Worm (Caenorhabditis elegans): ENCODE measurements around the gene Y37D8A.16.

The Y37D8A.16 gene

DNA sequence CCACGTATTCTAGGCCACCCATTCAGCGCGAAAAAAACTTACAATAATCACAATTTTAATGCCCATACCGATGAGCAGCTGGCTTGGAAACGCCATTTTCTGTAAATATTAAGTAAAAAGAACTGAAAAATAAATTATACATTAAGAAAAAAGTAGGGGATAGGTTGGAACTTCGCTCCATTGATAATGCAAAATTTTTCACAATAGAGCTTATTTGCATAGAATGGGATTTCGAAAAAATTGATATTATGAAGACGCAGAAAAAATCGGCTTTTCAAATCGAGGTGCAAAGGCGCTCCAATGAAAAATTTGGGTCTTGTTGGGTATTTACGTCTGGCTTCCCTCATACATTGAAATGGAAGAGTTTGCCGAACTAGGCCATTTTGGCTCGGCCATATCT is at the start of gene Y37D8A.16:
TSS of gene Y37D8A.16 (minus strand) at position 101 of the 400 bp plus-strand sequence.
- TF ChIP-seq hmbx-1 (tag; optimal IDR thresholded peaks at IDR 0.05), result no peak
- no peak for TF ChIP-seq ama-1 (optimal IDR thresholded peaks at IDR 0.05)
- TF ChIP-seq ets-7 (tag; optimal IDR thresholded peaks at IDR 0.05), result no peak
- TF ChIP-seq hnd-1 (tag; optimal IDR thresholded peaks at IDR 0.05), result no peak
- TF ChIP-seq pes-1 (GFP tag; IDR thresholded peaks at IDR 0.05), result no peak
- no peak for TF ChIP-seq sea-1 (GFP tag; conservative IDR thresholded peaks at IDR 0.05)
- no peak for TF ChIP-seq aly-1 (tag; optimal IDR thresholded peaks at IDR 0.05)
- no peak for TF ChIP-seq ceh-13 (GFP tag; optimal IDR thresholded peaks at IDR 0.05)
- no peak for TF ChIP-seq scrt-1 (GFP tag; IDR thresholded peaks at IDR 0.05)
- TF ChIP-seq flt-1 (GFP tag; IDR thresholded peaks at IDR 0.05), result no peak
- TF ChIP-seq ceh-36 (tag; optimal IDR thresholded peaks at IDR 0.05), result no peak

DNA sequence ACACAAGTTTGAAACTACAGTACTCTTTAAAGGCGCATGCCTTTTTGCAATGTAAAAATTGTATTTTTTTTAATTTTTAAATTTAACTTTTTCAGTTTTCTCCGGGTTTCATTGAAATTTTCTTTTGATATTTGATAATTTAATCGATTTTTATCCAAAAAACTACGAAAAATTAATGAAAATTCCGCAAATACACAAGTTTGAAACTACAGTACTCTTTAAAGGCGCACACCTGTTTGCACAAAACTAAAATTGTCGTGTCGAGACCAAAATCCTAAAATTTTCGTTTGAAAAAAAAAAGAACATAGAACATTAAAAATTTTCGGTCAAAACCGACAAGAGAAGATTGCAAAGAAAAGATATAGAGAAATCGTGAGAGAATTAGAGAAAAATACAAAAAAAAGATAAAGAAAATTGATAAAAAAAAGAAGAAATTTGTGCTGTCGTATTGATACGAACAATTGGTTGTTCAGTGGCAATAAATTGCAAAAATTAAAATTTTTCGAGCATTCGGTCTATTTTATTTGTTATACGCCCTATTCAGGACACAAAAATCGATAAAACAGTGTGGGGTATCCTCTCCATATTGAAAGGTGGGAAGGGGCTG is 49.1 kb upstream of the Y37D8A.16 start:
- TF ChIP-seq tbx-11 (GFP tag; IDR thresholded peaks at IDR 0.05) (no peak), B0310.2 (tag; optimal IDR thresholded peaks at IDR 0.05) (no peak), F13C5.2 (tag; optimal IDR thresholded peaks at IDR 0.05) (no peak), hnd-1 (tag; optimal IDR thresholded peaks at IDR 0.05) (no peak), sea-1 (GFP tag; conservative IDR thresholded peaks at IDR 0.05) (no peak), flt-1 (GFP tag; IDR thresholded peaks at IDR 0.05) (no peak), ceh-36 (tag; optimal IDR thresholded peaks at IDR 0.05) (no peak), scrt-1 (GFP tag; IDR thresholded peaks at IDR 0.05) (no peak)

ce11 chrIII:12966895-12967294 is 48.4 kb upstream of the Y37D8A.16 start, which contains the start of gene ttm-1:
Gene ttm-1 (minus strand): TSS chrIII:12966995.
- TF ChIP-seq scrt-1 (GFP tag; IDR thresholded peaks at IDR 0.05) (no peak), tbx-37 (GFP tag; conservative IDR thresholded peaks at IDR 0.05) (no peak), tra-4 (tag; optimal IDR thresholded peaks at IDR 0.05) (no peak), ceh-36 (tag; optimal IDR thresholded peaks at IDR 0.05) (no peak), ets-7 (tag; optimal IDR thresholded peaks at IDR 0.05) (no peak), hmbx-1 (tag; optimal IDR thresholded peaks at IDR 0.05) (no peak), tbx-11 (GFP tag; IDR thresholded peaks at IDR 0.05) (no peak), aly-1 (tag; optimal IDR thresholded peaks at IDR 0.05) (no peak), flt-1 (GFP tag; IDR thresholded peaks at IDR 0.05) (no peak), ceh-13 (GFP tag; optimal IDR thresholded peaks at IDR 0.05) (no peak), sea-1 (GFP tag; conservative IDR thresholded peaks at IDR 0.05) (no peak)

- TF ChIP-seq hmbx-1 (tag; optimal IDR thresholded peaks at IDR 0.05), result no peak
- TF ChIP-seq sea-1 (GFP tag; conservative IDR thresholded peaks at IDR 0.05), result no peak
- no peak for TF ChIP-seq B0310.2 (tag; optimal IDR thresholded peaks at IDR 0.05)
- no peak for TF ChIP-seq pes-1 (GFP tag; IDR thresholded peaks at IDR 0.05)
- no peak for TF ChIP-seq tra-4 (tag; optimal IDR thresholded peaks at IDR 0.05)
- no peak for TF ChIP-seq tbx-37 (GFP tag; conservative IDR thresholded peaks at IDR 0.05)
- TF ChIP-seq flt-1 (GFP tag; IDR thresholded peaks at IDR 0.05), result no peak
- no peak for TF ChIP-seq hmg-4 (GFP tag; optimal IDR thresholded peaks at IDR 0.05)
- no peak for TF ChIP-seq ama-1 (optimal IDR thresholded peaks at IDR 0.05)
- TF ChIP-seq scrt-1 (GFP tag; IDR thresholded peaks at IDR 0.05), result no peak
- TF ChIP-seq tbx-11 (GFP tag; IDR thresholded peaks at IDR 0.05), result no peak
- TF ChIP-seq ceh-36 (tag; optimal IDR thresholded peaks at IDR 0.05), result no peak
- no peak for TF ChIP-seq ceh-13 (GFP tag; optimal IDR thresholded peaks at IDR 0.05)
- no peak for TF ChIP-seq F13C5.2 (tag; optimal IDR thresholded peaks at IDR 0.05)
- TF ChIP-seq aly-1 (tag; optimal IDR thresholded peaks at IDR 0.05), result no peak
- no peak for TF ChIP-seq hnd-1 (tag; optimal IDR thresholded peaks at IDR 0.05)
- no peak for TF ChIP-seq ets-7 (tag; optimal IDR thresholded peaks at IDR 0.05)
Measured at ce11 chrIII:12960705-12961104, 42.2 kb upstream of the Y37D8A.16 start.

DNA sequence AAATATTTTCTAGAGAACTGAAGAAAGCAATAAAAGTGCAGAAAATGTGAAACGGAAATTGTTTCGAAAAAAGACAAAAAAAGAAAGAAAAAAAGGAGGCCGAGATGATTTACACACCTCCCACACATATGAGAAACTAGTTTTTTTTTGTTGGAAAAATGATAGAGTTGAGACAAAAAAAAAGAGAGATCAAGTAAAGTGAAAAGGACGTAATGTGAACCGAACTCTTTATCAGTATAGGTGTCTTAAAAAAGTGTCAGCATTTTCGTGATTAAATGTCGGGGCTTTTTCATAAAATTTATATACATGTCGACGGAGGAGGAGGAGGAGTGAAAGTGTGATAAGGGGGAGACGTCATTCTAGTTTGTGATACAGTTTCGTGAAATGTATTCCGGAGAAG is 40.8 kb upstream of the Y37D8A.16 start:
- TF ChIP-seq ceh-36 (tag; optimal IDR thresholded peaks at IDR 0.05) (no peak), B0310.2 (tag; optimal IDR thresholded peaks at IDR 0.05) (no peak), aly-1 (tag; optimal IDR thresholded peaks at IDR 0.05) (no peak), ets-7 (tag; optimal IDR thresholded peaks at IDR 0.05) (no peak), tra-4 (tag; optimal IDR thresholded peaks at IDR 0.05) (no peak), ceh-13 (GFP tag; optimal IDR thresholded peaks at IDR 0.05) (no peak)

ce11 chrIII:12952615-12953014 is 34.1 kb upstream of the Y37D8A.16 start:
- TF ChIP-seq tbx-37 (GFP tag; conservative IDR thresholded peaks at IDR 0.05) (no peak), ets-7 (tag; optimal IDR thresholded peaks at IDR 0.05) (no peak), ceh-36 (tag; optimal IDR thresholded peaks at IDR 0.05) (no peak), hnd-1 (tag; optimal IDR thresholded peaks at IDR 0.05) (no peak), flt-1 (GFP tag; IDR thresholded peaks at IDR 0.05) (no peak), hmbx-1 (tag; optimal IDR thresholded peaks at IDR 0.05) (no peak), tbx-11 (GFP tag; IDR thresholded peaks at IDR 0.05) (no peak), ama-1 (optimal IDR thresholded peaks at IDR 0.05) (no peak), tra-4 (tag; optimal IDR thresholded peaks at IDR 0.05) (no peak), sea-1 (GFP tag; conservative IDR thresholded peaks at IDR 0.05) (no peak), scrt-1 (GFP tag; IDR thresholded peaks at IDR 0.05) (no peak), hmg-4 (GFP tag; optimal IDR thresholded peaks at IDR 0.05) (no peak), aly-1 (tag; optimal IDR thresholded peaks at IDR 0.05) (no peak), ceh-13 (GFP tag; optimal IDR thresholded peaks at IDR 0.05) (no peak), B0310.2 (tag; optimal IDR thresholded peaks at IDR 0.05) (no peak), pes-1 (GFP tag; IDR thresholded peaks at IDR 0.05) (no peak), F13C5.2 (tag; optimal IDR thresholded peaks at IDR 0.05) (no peak)

DNA sequence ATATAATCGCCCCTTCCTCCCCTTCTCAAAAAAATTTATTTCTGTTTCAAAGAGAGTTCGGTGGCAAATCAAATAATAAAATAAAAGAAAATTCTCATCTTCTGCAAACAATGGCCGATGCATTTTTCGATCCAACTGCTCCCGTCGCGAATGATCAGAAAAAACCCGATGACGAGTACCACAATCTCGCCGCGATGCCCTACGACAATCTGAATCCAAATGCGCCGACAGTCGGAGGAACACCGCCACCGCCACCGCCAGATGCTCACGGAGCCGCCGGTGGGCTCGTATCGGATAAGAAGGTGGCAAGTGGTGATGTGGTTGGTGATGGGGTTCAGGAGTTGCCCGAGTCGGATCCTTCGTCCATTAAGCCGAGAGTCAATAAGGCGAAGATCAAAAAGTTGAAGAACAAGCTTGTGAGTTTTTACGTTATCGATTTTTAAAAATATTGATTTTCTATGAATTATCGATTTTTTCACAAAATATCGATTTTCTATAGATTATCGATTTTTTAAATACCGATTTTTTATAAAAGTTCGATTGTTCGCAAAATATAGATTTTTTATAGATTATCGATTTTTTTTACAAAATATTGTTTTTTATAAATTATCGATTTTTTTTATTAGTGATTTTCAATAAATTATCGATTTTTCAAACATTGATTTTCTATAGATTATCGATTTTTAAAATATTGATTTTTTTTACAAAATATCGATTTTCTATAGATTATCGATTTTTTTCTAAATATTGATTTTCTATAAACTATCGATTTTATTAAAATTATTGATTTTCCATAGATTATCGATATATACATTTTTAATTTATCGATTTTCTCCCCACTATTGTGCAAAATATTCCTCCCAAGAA is 33.1 kb upstream of the Y37D8A.16 start, which contains the start of gene Y39E4A.1:
TSS of gene Y39E4A.1 (plus strand) at position 51 of the 867 bp plus-strand sequence.
- TF ChIP-seq sea-1 (GFP tag; conservative IDR thresholded peaks at IDR 0.05), result no peak
- no peak for TF ChIP-seq scrt-1 (GFP tag; IDR thresholded peaks at IDR 0.05)
- no peak for TF ChIP-seq hmbx-1 (tag; optimal IDR thresholded peaks at IDR 0.05)
- no peak for TF ChIP-seq hmg-4 (GFP tag; optimal IDR thresholded peaks at IDR 0.05)
- TF ChIP-seq B0310.2 (tag; optimal IDR thresholded peaks at IDR 0.05), result no peak
- no peak for TF ChIP-seq aly-1 (tag; optimal IDR thresholded peaks at IDR 0.05)
- no peak for TF ChIP-seq ets-7 (tag; optimal IDR thresholded peaks at IDR 0.05)
- TF ChIP-seq F13C5.2 (tag; optimal IDR thresholded peaks at IDR 0.05), result no peak
- TF ChIP-seq hnd-1 (tag; optimal IDR thresholded peaks at IDR 0.05), result no peak
- TF ChIP-seq ceh-13 (GFP tag; optimal IDR thresholded peaks at IDR 0.05), result no peak
- TF ChIP-seq tbx-37 (GFP tag; conservative IDR thresholded peaks at IDR 0.05), result no peak
- TF ChIP-seq flt-1 (GFP tag; IDR thresholded peaks at IDR 0.05), result no peak
- no peak for TF ChIP-seq pes-1 (GFP tag; IDR thresholded peaks at IDR 0.05)
- TF ChIP-seq tra-4 (tag; optimal IDR thresholded peaks at IDR 0.05), result no peak
- TF ChIP-seq tbx-11 (GFP tag; IDR thresholded peaks at IDR 0.05), result no peak
- TF ChIP-seq ceh-36 (tag; optimal IDR thresholded peaks at IDR 0.05), result no peak
- no peak for TF ChIP-seq ama-1 (optimal IDR thresholded peaks at IDR 0.05)

All from whole organism, early embryonic.